Worm (Caenorhabditis elegans): Measurements from ENCODE around the gene C35C5.10.
A peak's percentile ranks its signal among the peaks of the same experiment; 100 is the strongest.

DNA sequence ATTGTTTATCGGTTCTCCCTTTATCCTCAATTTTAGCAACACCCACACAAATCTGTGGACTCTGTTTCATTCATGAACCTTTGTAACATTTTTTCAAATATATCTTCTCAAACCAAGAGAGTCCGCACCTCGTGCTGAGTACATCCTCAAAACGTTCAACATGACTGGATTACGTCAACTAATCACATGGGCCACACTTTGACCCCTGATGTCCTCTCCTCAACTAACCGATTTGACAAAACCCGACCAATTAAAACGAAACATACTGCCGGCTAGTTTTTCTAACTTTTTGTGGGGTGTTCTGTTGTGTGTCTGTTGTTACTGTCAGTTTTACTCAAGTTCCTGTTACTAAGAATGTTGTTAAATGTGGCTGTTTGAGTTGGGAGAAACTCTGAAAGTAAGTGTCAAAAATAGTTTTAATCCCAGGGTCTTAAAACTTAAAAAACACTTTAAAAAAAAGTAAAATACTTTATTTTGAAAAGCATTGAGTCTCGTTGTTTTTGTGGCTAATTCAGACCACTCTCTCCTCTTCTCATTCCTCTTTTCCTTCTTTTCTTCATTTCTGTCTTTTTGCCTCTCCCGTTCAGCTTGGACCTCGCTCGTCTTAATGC is 412 bp upstream of the C35C5.10 start:
- TF ChIP-seq ztf-11 (tag; optimal IDR thresholded peaks at IDR 0.05) (no peak), unc-62 (GFP tag; optimal IDR thresholded peaks at IDR 0.05 in 1 of 2) (peak in 1 of 2 experiments; percentile 92), unc-62 (tag; optimal IDR thresholded peaks at IDR 0.05) (no peak), lsy-2 (tag; optimal IDR thresholded peaks at IDR 0.05) (no peak), fkh-10 (GFP tag; optimal IDR thresholded peaks at IDR 0.05) (no peak), aly-2 (tag; optimal IDR thresholded peaks at IDR 0.05) (no peak), egl-27 (tag; optimal IDR thresholded peaks at IDR 0.05) (no peak), snpc-4 (tag; optimal IDR thresholded peaks at IDR 0.05) (no peak), ZK546.5 (tag; optimal IDR thresholded peaks at IDR 0.05) (no peak), unc-130 (GFP tag; optimal IDR thresholded peaks at IDR 0.05) (no peak), zag-1 (tag; optimal IDR thresholded peaks at IDR 0.05) (no peak), ceh-82 (tag; optimal IDR thresholded peaks at IDR 0.05) (no peak), daf-12 (tag; optimal IDR thresholded peaks at IDR 0.05) (no peak), duxl-1 (tag; optimal IDR thresholded peaks at IDR 0.05; ENCODE audit: poor library complexity) (no peak)
